Fruit fly (Drosophila melanogaster): ENCODE measurements around the gene CG43450.
A peak's percentile ranks its signal among the peaks of the same experiment; 100 is the strongest.

Gene CG43450

dm6 chr3R:12234584-12234983 lies 39.5 kb downstream of the CG43450 start, which contains the start of gene Cyp313a5:
Cyp313a5 (minus strand) TSS chr3R:12234684.
- TF ChIP-seq noc (tag; optimal IDR thresholded peaks at IDR 0.05) = no peak

DNA sequence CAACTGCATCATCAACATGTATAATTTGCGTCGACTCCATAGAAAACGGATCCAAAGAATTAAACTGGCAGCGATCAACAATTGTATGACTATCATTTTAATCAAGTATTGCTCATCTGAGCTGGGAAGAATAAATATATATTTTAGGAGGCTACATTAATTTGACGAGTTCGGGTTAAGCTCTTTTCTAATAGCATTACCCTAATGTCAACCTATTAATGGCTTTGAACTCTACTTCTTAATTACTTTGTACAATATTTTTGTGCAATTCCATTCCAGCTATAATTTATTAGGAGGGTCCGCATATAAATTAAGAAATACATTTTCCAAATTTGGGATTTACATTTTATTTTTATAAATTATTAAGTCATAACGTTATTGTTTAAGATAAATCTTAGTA lies 41.7 kb downstream of the CG43450 start, which contains the start of gene Cyp313a2:
Cyp313a2 (minus strand) TSS at position 101 of the 400 bp plus-strand sequence.
- TF ChIP-seq noc (tag; optimal IDR thresholded peaks at IDR 0.05) = no peak

- TF ChIP-seq noc (tag; optimal IDR thresholded peaks at IDR 0.05) = no peak
These were observed 44.1 kb downstream of the CG43450 start, which contains the start of gene Cyp313a3 for dm6 chr3R:12239166-12239565. Cyp313a3 (minus strand) TSS chr3R:12239266.

- peak; percentile 70 for TF ChIP-seq noc (tag; optimal IDR thresholded peaks at IDR 0.05)
These were observed 49.5 kb downstream of the CG43450 start for dm6 chr3R:12244468-12245060.

All from whole organism, larva.